Worm (Caenorhabditis elegans) whole organism, L3 larva: ENCODE results near the gene sma-4.

Experiments
- aly-2 ChIP-seq: fragments of 150-350 bp; optimal IDR thresholded peaks from 2 replicates; lab custom pipeline; 2014; ENCODE audit warnings: missing biosample characterization, missing genetic modification characterization
- elt-2 ChIP-seq: sonication (generic microtip); optimal IDR thresholded peaks from 2 replicates; lab custom pipeline; 2016; ENCODE audit warnings: missing genetic modification reagents, mild to moderate bottlenecking, missing genetic modification characterization, missing compliant biosample characterization
- fkh-10 ChIP-seq: sonication (generic microtip); optimal IDR thresholded peaks from 2 replicates; lab custom pipeline; 2017; ENCODE audit warnings: missing biosample characterization, missing genetic modification reagents, missing genetic modification characterization
- mml-1 ChIP-seq: fragments of 150-350 bp; sonication (generic microtip); optimal IDR thresholded peaks from 3 replicates; lab custom pipeline; 2014; ENCODE audit warnings: missing biosample characterization, missing genetic modification characterization
- nhr-237 ChIP-seq: fragments of 150-350 bp; optimal IDR thresholded peaks from 2 replicates; lab custom pipeline; 2014; ENCODE audit warnings: missing biosample characterization, missing genetic modification characterization
- nhr-28 ChIP-seq: fragments of 150-350 bp; optimal IDR thresholded peaks from 2 replicates; lab custom pipeline; 2014; ENCODE audit warnings: missing biosample characterization, missing genetic modification characterization
- unc-62 ChIP-seq: fragments of 150-350 bp; sonication (generic microtip); optimal IDR thresholded peaks from 4 replicates; lab custom pipeline; 2014; ENCODE audit warnings: missing biosample characterization, missing genetic modification reagents, missing genetic modification characterization
- zag-1 ChIP-seq: fragments of 150-350 bp; optimal IDR thresholded peaks from 2 replicates; lab custom pipeline; 2014; ENCODE audit warnings: missing biosample characterization, missing genetic modification characterization
- ztf-4 ChIP-seq: fragments of 150-350 bp; optimal IDR thresholded peaks from 2 replicates; lab custom pipeline; 2014; ENCODE audit warnings: missing biosample characterization, missing genetic modification characterization

- peak; percentile 61 for TF ChIP-seq zag-1
- TF ChIP-seq fkh-10 (GFP tag; lab: Kevin White, UChicago) = peak; percentile 88
- TF ChIP-seq nhr-28 = no peak
- TF ChIP-seq nhr-237 (tag; lab: Kevin White, UChicago) = no peak
- peak; percentile 35 for TF ChIP-seq unc-62 (GFP tag; lab: Kevin White, UChicago)
- TF ChIP-seq mml-1 = no peak
- no peak for TF ChIP-seq aly-2 (tag; lab: Kevin White, UChicago)
- TF ChIP-seq elt-2 (tag; lab: Kevin White, UChicago) = no peak
- no peak for TF ChIP-seq ztf-4 (tag; lab: Kevin White, UChicago)
Measured at ce11 chrIII:5845483-5845882, 29.5 kb downstream of the sma-4 start.
